Fruit fly (Drosophila melanogaster): ENCODE results near the gene Pino.

Pino gene

dm6 chr2L:1082668-1083067 is 46.1 kb downstream of the Pino start:
- no peak for TF ChIP-seq toe (GFP tag; optimal IDR thresholded peaks at IDR 0.05)

DNA sequence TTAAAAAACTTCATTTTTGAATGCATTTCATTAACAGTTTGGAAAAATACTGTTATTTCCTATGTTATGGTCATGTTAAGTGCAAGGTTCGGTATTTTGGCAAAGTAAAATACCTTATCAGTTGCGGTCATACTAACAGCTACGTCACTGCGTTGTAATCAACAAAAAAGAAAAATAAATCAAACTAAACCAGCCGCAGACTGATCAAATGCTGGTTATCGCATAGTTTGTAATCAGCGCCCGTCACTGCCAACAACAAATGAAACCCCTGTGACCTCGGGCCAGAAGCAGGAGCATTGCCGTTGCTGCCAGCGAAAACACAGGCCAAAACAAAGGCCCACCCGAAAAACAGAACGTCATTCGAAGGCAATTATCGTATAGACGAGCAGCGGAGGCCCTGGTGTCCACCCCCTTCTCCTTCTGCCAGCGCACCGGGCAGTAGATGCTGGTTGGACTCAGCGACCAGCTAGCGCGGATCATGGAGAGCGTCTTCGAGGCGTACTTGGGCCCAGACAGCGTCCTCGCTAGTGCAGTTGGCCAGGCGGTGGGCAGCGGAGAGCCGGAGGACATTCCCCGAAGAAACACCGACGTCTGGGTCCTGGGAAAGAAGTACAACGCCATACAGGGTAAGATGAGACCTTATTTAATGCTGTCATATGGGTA is 47.8 kb downstream of the Pino start, which contains the start of gene Atg4a:
Atg4a (plus strand) TSS at position 110 of the 663 bp plus-strand sequence.
- TF ChIP-seq kay (GFP tag; ENCODE audit: borderline replicate concordance) (no peak), ovo (GFP tag; optimal IDR thresholded peaks at IDR 0.05) (no peak), cic (GFP tag; optimal IDR thresholded peaks at IDR 0.05) (peak; percentile 68), pad (GFP tag; optimal IDR thresholded peaks at IDR 0.05) (no peak), CG1620 (GFP tag; optimal IDR thresholded peaks at IDR 0.05) (no peak), Crg-1 (GFP tag; optimal IDR thresholded peaks at IDR 0.05) (no peak), toe (GFP tag; optimal IDR thresholded peaks at IDR 0.05) (no peak), Hr96 (GFP tag; optimal IDR thresholded peaks at IDR 0.05) (no peak), CG11617 (GFP tag; optimal IDR thresholded peaks at IDR 0.05) (peak; percentile 63), CG12768 (GFP tag; optimal IDR thresholded peaks at IDR 0.05) (no peak), CG14711 (tag; optimal IDR thresholded peaks at IDR 0.05) (no peak), CG33017 (tag; optimal IDR thresholded peaks at IDR 0.05) (peak; percentile 39), CG7101 (tag; optimal IDR thresholded peaks at IDR 0.05) (no peak), cnc (optimal IDR thresholded peaks at IDR 0.05) (no peak), CG7045 (GFP tag; optimal IDR thresholded peaks at IDR 0.05) (peak; percentile 34), tj (GFP tag; optimal IDR thresholded peaks at IDR 0.05) (no peak), bab1 (GFP tag; optimal IDR thresholded peaks at IDR 0.05) (peak; percentile 8), Clk (GFP tag; optimal IDR thresholded peaks at IDR 0.05) (no peak), Mnt (GFP tag; optimal IDR thresholded peaks at IDR 0.05) (no peak)

DNA sequence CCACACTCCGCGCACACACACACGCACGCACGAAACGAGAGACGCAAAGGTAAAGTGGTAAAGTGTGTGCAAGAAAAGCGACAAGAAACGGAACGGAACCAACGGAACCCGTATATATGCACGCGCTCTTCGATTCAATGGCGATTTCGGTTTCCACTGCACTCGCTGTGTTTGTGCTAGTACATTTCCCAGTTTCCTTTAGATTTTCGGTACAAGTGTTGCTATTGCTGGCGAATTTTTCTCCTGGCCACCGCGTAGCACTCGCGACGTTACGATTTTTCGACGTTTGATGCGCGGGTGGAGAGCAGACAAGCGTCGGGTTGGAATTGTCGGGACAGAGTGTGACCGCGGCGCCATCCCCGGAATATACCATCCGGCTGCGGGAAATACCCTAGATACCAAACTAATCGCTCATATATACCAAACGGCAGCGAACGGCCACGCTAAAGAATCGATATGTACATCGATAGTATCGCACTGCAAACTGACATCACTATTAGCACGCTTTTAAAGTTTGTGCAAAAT is 51.2 kb downstream of the Pino start, which contains the start of the genes S and ast:
S (minus strand) TSS at position 347 of the 525 bp plus-strand sequence.
ast (plus strand) TSS at position 480 of the 525 bp plus-strand sequence.
- peak; percentile 72 for TF ChIP-seq Mnt (GFP tag; optimal IDR thresholded peaks at IDR 0.05)
- TF ChIP-seq CG7045 (GFP tag; optimal IDR thresholded peaks at IDR 0.05): peak; percentile 9
- peak; percentile 66 for TF ChIP-seq bab1 (GFP tag; optimal IDR thresholded peaks at IDR 0.05)
- peak; percentile 22 for TF ChIP-seq ovo (GFP tag; optimal IDR thresholded peaks at IDR 0.05)
- TF ChIP-seq CG1620 (GFP tag; optimal IDR thresholded peaks at IDR 0.05): peak; percentile 47
- TF ChIP-seq CG7101 (tag; optimal IDR thresholded peaks at IDR 0.05): peak; percentile 46
- TF ChIP-seq pad (GFP tag; optimal IDR thresholded peaks at IDR 0.05): peak; percentile 32
- TF ChIP-seq CG12768 (GFP tag; optimal IDR thresholded peaks at IDR 0.05): no peak
- no peak for TF ChIP-seq Clk (GFP tag; optimal IDR thresholded peaks at IDR 0.05)
- peak; percentile 1 for TF ChIP-seq CG14711 (tag; optimal IDR thresholded peaks at IDR 0.05)

- TF ChIP-seq pad (GFP tag; optimal IDR thresholded peaks at IDR 0.05): no peak
- no peak for TF ChIP-seq Crg-1 (GFP tag; optimal IDR thresholded peaks at IDR 0.05)
- TF ChIP-seq Hr96 (GFP tag; optimal IDR thresholded peaks at IDR 0.05): no peak
- no peak for TF ChIP-seq kay (GFP tag; ENCODE audit: borderline replicate concordance)
- peak; percentile 80 for TF ChIP-seq cic (GFP tag; optimal IDR thresholded peaks at IDR 0.05)
- no peak for TF ChIP-seq CG14711 (tag; optimal IDR thresholded peaks at IDR 0.05)
- no peak for TF ChIP-seq CG11617 (GFP tag; optimal IDR thresholded peaks at IDR 0.05)
These were observed 51.7 kb downstream of the Pino start for dm6 chr2L:1077053-1077452.

DNA sequence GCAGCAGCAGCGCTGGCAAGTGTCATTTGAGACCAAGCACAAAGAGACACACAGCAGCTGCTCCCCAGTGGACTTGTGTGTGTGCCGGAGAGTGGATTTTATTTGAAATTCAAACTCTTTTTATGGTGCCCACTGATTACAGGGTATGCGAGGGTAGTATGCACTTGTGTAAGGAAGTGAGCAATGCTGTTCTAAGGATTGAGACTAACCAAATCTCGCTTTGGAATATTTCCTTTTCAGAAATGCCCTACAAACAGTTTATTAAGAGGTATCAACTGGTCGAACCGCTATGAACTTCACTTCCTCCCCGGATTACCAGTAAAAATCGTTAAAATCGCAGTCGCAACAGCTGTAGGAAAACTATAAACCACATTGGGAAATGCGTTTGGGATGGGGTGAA is 53.0 kb downstream of the Pino start:
- TF ChIP-seq CG5204 (GFP tag; optimal IDR thresholded peaks at IDR 0.05) (no peak), CG7101 (tag; optimal IDR thresholded peaks at IDR 0.05) (peak; percentile 41)

- peak; percentile 9 for TF ChIP-seq tj (GFP tag; optimal IDR thresholded peaks at IDR 0.05)
- TF ChIP-seq Mnt (GFP tag; optimal IDR thresholded peaks at IDR 0.05): peak; percentile 1
- peak; percentile 21 for TF ChIP-seq CG14711 (tag; optimal IDR thresholded peaks at IDR 0.05)
- TF ChIP-seq CG5204 (GFP tag; optimal IDR thresholded peaks at IDR 0.05): no peak
These were observed 54.4 kb downstream of the Pino start for dm6 chr2L:1074180-1074864.

DNA sequence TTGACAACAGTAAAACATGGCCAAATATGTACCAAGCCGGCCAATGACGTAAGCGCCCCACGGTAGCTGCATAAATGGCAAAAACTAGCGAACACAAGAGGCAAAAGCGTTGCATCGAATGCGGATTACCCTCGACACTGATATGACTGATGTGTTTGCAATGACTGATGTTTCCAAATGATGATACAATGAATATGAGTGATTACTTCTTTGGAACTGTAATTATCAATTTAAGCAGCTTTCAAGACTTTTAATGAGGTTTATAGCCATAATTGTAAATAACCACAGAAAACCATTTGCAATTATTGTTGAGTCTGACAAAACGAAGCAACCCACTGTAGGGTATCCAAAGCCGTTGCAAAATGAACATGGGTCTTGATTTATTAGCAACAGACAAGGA is 55.2 kb downstream of the Pino start:
- TF ChIP-seq Crg-1 (GFP tag; optimal IDR thresholded peaks at IDR 0.05) (no peak), cnc (optimal IDR thresholded peaks at IDR 0.05) (no peak), Hr96 (GFP tag; optimal IDR thresholded peaks at IDR 0.05) (no peak), tj (GFP tag; optimal IDR thresholded peaks at IDR 0.05) (peak; percentile 55), bab1 (GFP tag; optimal IDR thresholded peaks at IDR 0.05) (peak; percentile 56), toe (GFP tag; optimal IDR thresholded peaks at IDR 0.05) (no peak), Mnt (GFP tag; optimal IDR thresholded peaks at IDR 0.05) (no peak), ovo (GFP tag; optimal IDR thresholded peaks at IDR 0.05) (no peak), CG7045 (GFP tag; optimal IDR thresholded peaks at IDR 0.05) (no peak), CG12768 (GFP tag; optimal IDR thresholded peaks at IDR 0.05) (no peak), pad (GFP tag; optimal IDR thresholded peaks at IDR 0.05) (no peak), CG14711 (tag; optimal IDR thresholded peaks at IDR 0.05) (no peak), CG11617 (GFP tag; optimal IDR thresholded peaks at IDR 0.05) (no peak), kay (GFP tag; ENCODE audit: borderline replicate concordance) (no peak), CG1620 (GFP tag; optimal IDR thresholded peaks at IDR 0.05) (no peak), Clk (GFP tag; optimal IDR thresholded peaks at IDR 0.05) (no peak), cic (GFP tag; optimal IDR thresholded peaks at IDR 0.05) (no peak)

Data from whole organism, adult.